Worm (Caenorhabditis elegans) whole organism, L3 larva: ENCODE results near the gene syd-2.

ENCODE experiments used
- R02D3.7 ChIP-seq: fragments of 150-350 bp; optimal IDR thresholded peaks from 2 replicates; lab custom pipeline; 2014; ENCODE audit warnings: missing biosample characterization, missing genetic modification characterization
- ZK546.5 ChIP-seq: sonication (generic microtip); optimal IDR thresholded peaks from 2 replicates; lab custom pipeline; 2017; ENCODE audit warnings: missing biosample characterization, missing genetic modification characterization
- ama-1 ChIP-seq: fragments of 150-350 bp; optimal IDR thresholded peaks from 2 replicates; lab custom pipeline; 2018
- ceh-16 ChIP-seq: sonication (generic microtip); optimal IDR thresholded peaks from 2 replicates; lab custom pipeline; 2017; ENCODE audit warnings: missing biosample characterization, missing genetic modification characterization
- ceh-28 ChIP-seq: fragments of 150-350 bp; optimal IDR thresholded peaks from 2 replicates; lab custom pipeline; 2014; ENCODE audit warnings: missing biosample characterization, missing genetic modification reagents, missing genetic modification characterization
- ceh-82 ChIP-seq: fragments of 150-350 bp; optimal IDR thresholded peaks from 2 replicates; lab custom pipeline; 2014; ENCODE audit warnings: missing biosample characterization, missing genetic modification characterization
- ceh-9 ChIP-seq: sonication (generic microtip); optimal IDR thresholded peaks from 2 replicates; lab custom pipeline; 2018; ENCODE audit warnings: missing biosample characterization, missing genetic modification characterization
- daf-12 ChIP-seq: fragments of 150-350 bp; optimal IDR thresholded peaks from 2 replicates; lab custom pipeline; 2014; ENCODE audit warnings: missing biosample characterization, missing genetic modification reagents, missing genetic modification characterization
- egl-27 ChIP-seq: sonication (generic microtip); optimal IDR thresholded peaks from 4 replicates; lab custom pipeline; 2017; ENCODE audit warnings: missing biosample characterization, missing genetic modification reagents, missing genetic modification characterization
- elt-2 ChIP-seq: sonication (generic microtip); optimal IDR thresholded peaks from 2 replicates; lab custom pipeline; 2016; ENCODE audit warnings: missing genetic modification reagents, mild to moderate bottlenecking, missing genetic modification characterization, missing compliant biosample characterization
- elt-3 ChIP-seq, 3 experiments: fragments of 150-350 bp in 1 of 3; sonication (generic microtip) in 2 of 3; optimal IDR thresholded peaks; 2 replicates in 2 of 3; 4 replicates in 1 of 3; lab custom pipeline; 2014 to 2017; ENCODE audit warnings: missing biosample characterization in 3 of 3, missing genetic modification characterization in 3 of 3
- fkh-10 ChIP-seq: sonication (generic microtip); optimal IDR thresholded peaks from 2 replicates; lab custom pipeline; 2017; ENCODE audit warnings: missing biosample characterization, missing genetic modification reagents, missing genetic modification characterization
- fkh-2 ChIP-seq: fragments of 150-350 bp; optimal IDR thresholded peaks from 2 replicates; lab custom pipeline; 2014; ENCODE audit warnings: missing biosample characterization, missing genetic modification reagents, missing genetic modification characterization
- fos-1 ChIP-seq: fragments of 150-350 bp; optimal IDR thresholded peaks from 2 replicates; lab custom pipeline; 2014; ENCODE audit warnings: missing biosample characterization, missing genetic modification characterization
- hmg-11 ChIP-seq: sonication (generic microtip); optimal IDR thresholded peaks from 2 replicates; lab custom pipeline; 2016; ENCODE audit warnings: missing genetic modification characterization, missing compliant biosample characterization
- jun-1 ChIP-seq: fragments of 150-350 bp; optimal IDR thresholded peaks from 2 replicates; lab custom pipeline; 2014; ENCODE audit warnings: missing biosample characterization, missing genetic modification reagents, missing genetic modification characterization
- lin-15B ChIP-seq: fragments of 150-350 bp; optimal IDR thresholded peaks from 2 replicates; lab custom pipeline; 2014; ENCODE audit warnings: missing biosample characterization, missing genetic modification characterization
- lin-39 ChIP-seq: fragments of 150-350 bp; optimal IDR thresholded peaks from 2 replicates; lab custom pipeline; 2018; ENCODE audit warnings: missing biosample characterization, missing genetic modification reagents, missing genetic modification characterization
- nfya-1 ChIP-seq: sonication (generic microtip); optimal IDR thresholded peaks from 2 replicates; lab custom pipeline; 2017; ENCODE audit warnings: missing genetic modification characterization, mild to moderate bottlenecking, missing compliant biosample characterization, antibody characterized with exemption, moderate library complexity; ENCODE audit not compliant: insufficient read depth
- nhr-11 ChIP-seq: fragments of 150-350 bp; optimal IDR thresholded peaks from 2 replicates; lab custom pipeline; 2014; ENCODE audit warnings: missing biosample characterization, missing genetic modification characterization
- nhr-23 ChIP-seq: fragments of 150-350 bp; optimal IDR thresholded peaks from 2 replicates; lab custom pipeline; 2014; ENCODE audit warnings: missing biosample characterization, missing genetic modification reagents, missing genetic modification characterization
- nhr-237 ChIP-seq: fragments of 150-350 bp; optimal IDR thresholded peaks from 2 replicates; lab custom pipeline; 2014; ENCODE audit warnings: missing biosample characterization, missing genetic modification characterization
- nhr-25 ChIP-seq: sonication (generic microtip); optimal IDR thresholded peaks from 2 replicates; lab custom pipeline; 2017; ENCODE audit warnings: missing biosample characterization, missing genetic modification characterization
- nhr-43 ChIP-seq: sonication (generic microtip); optimal IDR thresholded peaks from 2 replicates; lab custom pipeline; 2016; ENCODE audit warnings: mild to moderate bottlenecking, missing genetic modification characterization, missing compliant biosample characterization; ENCODE audit not compliant: poor library complexity, severe bottlenecking
- nhr-67 ChIP-seq: fragments of 150-350 bp; optimal IDR thresholded peaks from 2 replicates; lab custom pipeline; 2014; ENCODE audit warnings: missing biosample characterization, missing genetic modification characterization
- nhr-76 ChIP-seq: fragments of 150-350 bp; sonication (generic microtip); optimal IDR thresholded peaks from 5 replicates; lab custom pipeline; 2014; ENCODE audit warnings: missing biosample characterization, missing genetic modification characterization
- nhr-77 ChIP-seq: fragments of 150-350 bp; optimal IDR thresholded peaks from 2 replicates; lab custom pipeline; 2014; ENCODE audit warnings: missing biosample characterization, missing genetic modification characterization
- pha-4 ChIP-seq: fragments of 150-350 bp; optimal IDR thresholded peaks from 2 replicates; lab custom pipeline; 2014; ENCODE audit warnings: missing biosample characterization, missing genetic modification reagents, missing genetic modification characterization
- pqm-1 ChIP-seq: fragments of 150-350 bp; optimal IDR thresholded peaks from 2 replicates; lab custom pipeline; 2017; ENCODE audit warnings: missing biosample characterization, missing genetic modification characterization, inconsistent platforms
- sea-2 ChIP-seq: fragments of 150-350 bp; sonication (generic microtip); optimal IDR thresholded peaks from 4 replicates; lab custom pipeline; 2014; ENCODE audit warnings: missing biosample characterization, missing genetic modification reagents, missing genetic modification characterization
- skn-1 ChIP-seq: fragments of 150-350 bp; optimal IDR thresholded peaks from 2 replicates; lab custom pipeline; 2014; ENCODE audit warnings: missing biosample characterization, missing genetic modification characterization
- snpc-4 ChIP-seq: fragments of 150-350 bp; optimal IDR thresholded peaks from 2 replicates; lab custom pipeline; 2014; ENCODE audit warnings: missing biosample characterization, missing genetic modification characterization
- tbx-2 ChIP-seq: sonication (generic microtip); optimal IDR thresholded peaks from 2 replicates; lab custom pipeline; 2016; ENCODE audit warnings: mild to moderate bottlenecking, missing genetic modification characterization, missing compliant biosample characterization
- unc-62 ChIP-seq: fragments of 150-350 bp; sonication (generic microtip); optimal IDR thresholded peaks from 4 replicates; lab custom pipeline; 2014; ENCODE audit warnings: missing biosample characterization, missing genetic modification reagents, missing genetic modification characterization
- zag-1 ChIP-seq: fragments of 150-350 bp; optimal IDR thresholded peaks from 2 replicates; lab custom pipeline; 2014; ENCODE audit warnings: missing biosample characterization, missing genetic modification characterization

Gene syd-2

ce11 chrX:10593756-10594376 is 38.8 kb upstream of the syd-2 start:
- TF ChIP-seq sea-2 (GFP tag; lab: Kevin White, UChicago) (no peak), ceh-9 (tag; lab: Kevin White, UChicago) (no peak), ceh-28 (tag; lab: Kevin White, UChicago) (no peak), ama-1 (no peak), snpc-4 (tag; lab: Kevin White, UChicago) (no peak), nhr-23 (peak; percentile 71), elt-2 (no peak), ceh-82 (tag; lab: Kevin White, UChicago) (no peak), jun-1 (tag; lab: Kevin White, UChicago) (no peak), nfya-1 (peak; percentile 30), nhr-43 (peak; percentile 46), nhr-77 (no peak), daf-12 (no peak), lin-39 (tag; lab: Kevin White, UChicago) (peak; percentile 55)
- TF ChIP-seq, all 47 proteins: peak for 4

- TF ChIP-seq elt-2 = no peak
- TF ChIP-seq nfya-1 = no peak
- TF ChIP-seq tbx-2 (tag; lab: Kevin White, UChicago) = no peak
- TF ChIP-seq zag-1 = no peak
- no peak for TF ChIP-seq nhr-67 (tag; lab: Kevin White, UChicago)
- TF ChIP-seq nhr-77 = no peak
- TF ChIP-seq hmg-11 (tag; lab: Kevin White, UChicago) = no peak
- TF ChIP-seq fkh-2 = no peak
- no peak for TF ChIP-seq nhr-237 (tag; lab: Kevin White, UChicago)
- no peak for TF ChIP-seq ZK546.5 (tag; lab: Kevin White, UChicago)
- TF ChIP-seq snpc-4 (tag; lab: Kevin White, UChicago) = no peak
- TF ChIP-seq unc-62 (GFP tag; lab: Kevin White, UChicago) = no peak
These were observed 38.2 kb upstream of the syd-2 start, which contains the start of gene sdn-1 for ce11 chrX:10593234-10593633. TSS of gene sdn-1 (minus strand) at chrX:10593334.

ce11 chrX:10591208-10591782 is 36.3 kb upstream of the syd-2 start:
- no peak for TF ChIP-seq ceh-16
- peak; percentile 83 for TF ChIP-seq lin-39 (tag; lab: Kevin White, UChicago)

ce11 chrX:10590772-10591171 is 35.7 kb upstream of the syd-2 start:
- TF ChIP-seq tbx-2 (tag; lab: Kevin White, UChicago) = no peak
- TF ChIP-seq fkh-10 (GFP tag; lab: Kevin White, UChicago) = peak; percentile 67

ce11 chrX:10589465-10589864 is 34.4 kb upstream of the syd-2 start, which contains the start of gene F57C7.4:
TSS of gene F57C7.4 (minus strand) at chrX:10589565.
- TF ChIP-seq nhr-67 (tag; lab: Kevin White, UChicago) (no peak), fkh-2 (no peak), nfya-1 (no peak)

- TF ChIP-seq lin-39 (tag; lab: Kevin White, UChicago) = peak; percentile 53
- no peak for TF ChIP-seq pha-4 (tag; lab: Kevin White, UChicago)
- TF ChIP-seq, all 47 proteins: peak for 1
These were observed 21.8 kb upstream of the syd-2 start, which contains the start of gene nhx-5 for ce11 chrX:10576872-10577271. TSS of gene nhx-5 (plus strand) at chrX:10576953.

- TF ChIP-seq pha-4 (tag; lab: Kevin White, UChicago) (peak; percentile 90), elt-2 (peak; percentile 22), egl-27 (tag; lab: Kevin White, UChicago) (peak; percentile 37), elt-3 (tag; optimal IDR thresholded peaks at IDR 0.05; lab: Kevin White, UChicago) (peak in 1 of 3 experiments; percentile 73), R02D3.7 (peak; percentile 41), ceh-82 (tag; lab: Kevin White, UChicago) (no peak), fos-1 (no peak), nhr-11 (no peak), fkh-10 (GFP tag; lab: Kevin White, UChicago) (no peak), pqm-1 (peak; percentile 8), snpc-4 (tag; lab: Kevin White, UChicago) (peak; percentile 44), skn-1 (tag; lab: Kevin White, UChicago) (peak; percentile 52), nhr-25 (tag; lab: Kevin White, UChicago) (peak; percentile 95), lin-15B (peak; percentile 75), nhr-43 (peak; percentile 29), nhr-23 (peak; percentile 90), nhr-76 (peak; percentile 20), nfya-1 (peak; percentile 35)
These were observed 21.4 kb upstream of the syd-2 start for ce11 chrX:10576410-10576809.
